Fruit fly (Drosophila melanogaster) whole organism, adult: ENCODE data around the gene CG34293.

Experiments
- CG14711 ChIP-seq: fragments of 200-800 bp; sonication (Bioruptor generic); optimal IDR thresholded peaks from 2 replicates; lab custom pipeline; 2018; ENCODE audit warnings: missing biosample characterization, mild to moderate bottlenecking, missing genetic modification characterization, moderate library complexity
- CG1620 ChIP-seq: fragments of 200-800 bp; sonication (Bioruptor generic); optimal IDR thresholded peaks from 2 replicates; lab custom pipeline; 2016; ENCODE audit warnings: missing biosample characterization, missing genetic modification characterization
- CG33017 ChIP-seq: fragments of 200-800 bp; sonication (Bioruptor generic); optimal IDR thresholded peaks from 2 replicates; lab custom pipeline; 2018; ENCODE audit warnings: missing biosample characterization, mild to moderate bottlenecking, missing genetic modification characterization, moderate library complexity
- CG7101 ChIP-seq: fragments of 200-800 bp; sonication (Bioruptor generic); optimal IDR thresholded peaks from 2 replicates; lab custom pipeline; 2018; ENCODE audit warnings: missing biosample characterization, mild to moderate bottlenecking, missing genetic modification characterization, moderate library complexity
- Crg-1 ChIP-seq: fragments of 200-800 bp; sonication (Bioruptor generic); optimal IDR thresholded peaks from 2 replicates; lab custom pipeline; 2016; ENCODE audit warnings: missing biosample characterization, missing genetic modification characterization
- Hr96 ChIP-seq: fragments of 200-800 bp; sonication (Bioruptor generic); optimal IDR thresholded peaks from 2 replicates; lab custom pipeline; 2016; ENCODE audit warnings: missing biosample characterization, missing genetic modification characterization
- Mnt ChIP-seq: fragments of 200-800 bp; sonication (Bioruptor generic); optimal IDR thresholded peaks from 2 replicates; lab custom pipeline; 2016; ENCODE audit warnings: missing biosample characterization, mild to moderate bottlenecking, missing genetic modification characterization
- cnc ChIP-seq, 2 experiments: fragments of >200 bp; optimal IDR thresholded peaks; 2 replicates each; lab custom pipeline; 2017
- kay ChIP-seq: fragments of 200-800 bp; sonication (Bioruptor generic); peaks from one replicate; lab custom pipeline; 2016; ENCODE audit warnings: missing biosample characterization, missing genetic modification characterization, borderline replicate concordance
- pad ChIP-seq: fragments of 200-800 bp; sonication (Bioruptor generic); optimal IDR thresholded peaks from 3 replicates; lab custom pipeline; 2017; ENCODE audit warnings: missing biosample characterization, missing genetic modification characterization, mild to moderate bottlenecking, moderate library complexity, missing genetic modification reagents

- no peak for TF ChIP-seq CG7101 (tag; lab: Kevin White, UChicago)
- TF ChIP-seq Crg-1 = no peak
- no peak for TF ChIP-seq Hr96 (GFP tag; lab: Kevin White, UChicago)
- no peak for TF ChIP-seq CG33017 (tag; lab: Kevin White, UChicago)
- peak; percentile 44 for TF ChIP-seq Mnt
- TF ChIP-seq cnc (optimal IDR thresholded peaks at IDR 0.05; lab: Kevin White, UChicago) = no peak
- TF ChIP-seq kay (GFP tag; lab: Kevin White, UChicago) = no peak
- no peak for TF ChIP-seq pad (GFP tag; lab: Kevin White, UChicago)
- TF ChIP-seq CG1620 = no peak
- no peak for TF ChIP-seq CG14711 (tag; lab: Kevin White, UChicago)
These were observed 36.7 kb downstream of the CG34293 start for dm6 chr3R:27128723-27129122.
